Fruit fly (Drosophila melanogaster) whole organism, embryonic: ENCODE measurements around the gene gogo.

Experiments used
- CG10366 ChIP-seq: fragments of 200-800 bp; sonication (Bioruptor generic); IDR thresholded peaks from 2 replicates; pipeline ENCODE4 v1.3.6; 2022; ENCODE audit warnings: missing biosample characterization, missing genetic modification characterization
- CG10979 ChIP-seq: fragments of 200-800 bp; sonication (Bioruptor generic); optimal IDR thresholded peaks from 2 replicates; lab custom pipeline; 2018; ENCODE audit warnings: missing biosample characterization, mild to moderate bottlenecking, missing genetic modification characterization, moderate library complexity
- CG11456 ChIP-seq: fragments of 200-800 bp; sonication (Bioruptor generic); IDR thresholded peaks from 3 replicates; pipeline ENCODE4 v1.3.6; 2022; ENCODE audit warnings: missing biosample characterization, missing genetic modification characterization
- CG12299 ChIP-seq: fragments of 200-800 bp; sonication (Bioruptor generic); optimal IDR thresholded peaks from 2 replicates; lab custom pipeline; 2018; ENCODE audit warnings: missing biosample characterization, mild to moderate bottlenecking, missing genetic modification characterization
- CG13775 ChIP-seq: fragments of 200-800 bp; sonication (Bioruptor generic); optimal IDR thresholded peaks from 3 replicates; lab custom pipeline; 2017; ENCODE audit warnings: missing biosample characterization, mild to moderate bottlenecking, missing genetic modification characterization
- CG17186 ChIP-seq: fragments of 200-800 bp; sonication (Bioruptor generic); optimal IDR thresholded peaks from 3 replicates; lab custom pipeline; 2017; ENCODE audit warnings: missing biosample characterization, missing genetic modification reagents, missing genetic modification characterization
- CG17385 ChIP-seq: fragments of 200-800 bp; sonication (Bioruptor generic); optimal IDR thresholded peaks from 3 replicates; lab custom pipeline; 2018; ENCODE audit warnings: missing biosample characterization, mild to moderate bottlenecking, missing genetic modification characterization
- CG17912 ChIP-seq: fragments of 200-800 bp; sonication (Bioruptor generic); optimal IDR thresholded peaks from 2 replicates; lab custom pipeline; 2018; ENCODE audit warnings: missing biosample characterization, mild to moderate bottlenecking, missing genetic modification characterization
- CG6854 ChIP-seq: fragments of 200-800 bp; sonication (Bioruptor generic); optimal IDR thresholded peaks from 3 replicates; lab custom pipeline; 2017; ENCODE audit warnings: missing biosample characterization, mild to moderate bottlenecking, missing genetic modification characterization
- CG8944 ChIP-seq: fragments of 200-800 bp; sonication (Bioruptor generic); optimal IDR thresholded peaks from 3 replicates; lab custom pipeline; 2016; ENCODE audit warnings: missing biosample characterization, missing genetic modification characterization
- CG9437 ChIP-seq: fragments of 200-800 bp; sonication (Bioruptor generic); optimal IDR thresholded peaks from 2 replicates; lab custom pipeline; 2018; ENCODE audit warnings: missing biosample characterization, mild to moderate bottlenecking, missing genetic modification characterization
- CG9797 ChIP-seq: fragments of 200-800 bp; sonication (Bioruptor generic); optimal IDR thresholded peaks from 3 replicates; lab custom pipeline; 2018; ENCODE audit warnings: missing biosample characterization, mild to moderate bottlenecking, missing genetic modification characterization
- Camta ChIP-seq: fragments of 200-800 bp; sonication (Bioruptor generic); optimal IDR thresholded peaks from 2 replicates; lab custom pipeline; 2016; ENCODE audit warnings: missing biosample characterization, missing genetic modification characterization
- Dip2 ChIP-seq: fragments of 200-800 bp; sonication (Bioruptor generic); IDR thresholded peaks from 2 replicates; pipeline ENCODE4 v1.3.6; 2022; ENCODE audit warnings: missing biosample characterization, missing genetic modification characterization
- E2f1 ChIP-seq: fragments of 200-800 bp; sonication (Bioruptor generic); IDR thresholded peaks from 2 replicates; pipeline ENCODE4 v1.3.6; 2022; ENCODE audit warnings: missing biosample characterization, missing genetic modification characterization
- Hand ChIP-seq: fragments of 200-800 bp; sonication (Bioruptor generic); optimal IDR thresholded peaks from 2 replicates; lab custom pipeline; 2017; ENCODE audit warnings: mild to moderate bottlenecking, missing biosample characterization, missing genetic modification reagents, missing genetic modification characterization
- Hmx ChIP-seq: fragments of 200-800 bp; sonication (Bioruptor generic); optimal IDR thresholded peaks from 2 replicates; lab custom pipeline; 2016; ENCODE audit warnings: missing biosample characterization, missing genetic modification characterization
- Hr51 ChIP-seq, 2 experiments: fragments of 200-800 bp; sonication (Bioruptor generic); optimal IDR thresholded peaks; 2 replicates in 1 of 2; 3 replicates in 1 of 2; lab custom pipeline; 2016 to 2018; ENCODE audit warnings: missing biosample characterization in 2 of 2, missing genetic modification characterization in 2 of 2, mild to moderate bottlenecking in 1 of 2, moderate library complexity in 1 of 2
- Optix ChIP-seq: fragments of 200-800 bp; sonication (Bioruptor generic); IDR thresholded peaks from 3 replicates; pipeline ENCODE4 v1.3.6; 2022; ENCODE audit warnings: missing biosample characterization, missing genetic modification characterization
- Sox100B ChIP-seq: fragments of 200-800 bp; sonication (Bioruptor generic); optimal IDR thresholded peaks from 3 replicates; lab custom pipeline; 2018; ENCODE audit warnings: missing biosample characterization, mild to moderate bottlenecking, missing genetic modification characterization
- Stat92E ChIP-seq, 3 experiments: fragments of >200 bp in 2 of 3; fragments of 200-800 bp in 1 of 3; sonication (Bioruptor generic) in 1 of 3; optimal IDR thresholded peaks; 2 replicates each; lab custom pipeline; 2017 to 2019; ENCODE audit warnings: missing biosample characterization in 3 of 3, missing genetic modification characterization in 3 of 3, mild to moderate bottlenecking in 1 of 3, moderate library complexity in 1 of 3
- amos ChIP-seq: fragments of 200-800 bp; sonication (Bioruptor generic); IDR thresholded peaks from 2 replicates; pipeline ENCODE4 v1.3.6; 2022; ENCODE audit warnings: missing biosample characterization, missing genetic modification characterization; ENCODE audit not compliant: partially characterized antibody
- ash1 ChIP-seq: fragments of 200-800 bp; sonication (Bioruptor generic); optimal IDR thresholded peaks from 2 replicates; lab custom pipeline; 2018; ENCODE audit warnings: missing biosample characterization, mild to moderate bottlenecking, missing genetic modification characterization
- chinmo ChIP-seq: fragments of 200-800 bp; sonication (Bioruptor generic); IDR thresholded peaks from 4 replicates; pipeline ENCODE4 v1.3.6; 2022; ENCODE audit warnings: missing biosample characterization, missing genetic modification characterization; ENCODE audit not compliant: partially characterized antibody
- ci ChIP-seq: fragments of 200-800 bp; sonication (Bioruptor generic); IDR thresholded peaks from 3 replicates; pipeline ENCODE4 v1.3.6; 2022; ENCODE audit warnings: missing biosample characterization, missing genetic modification characterization
- dan ChIP-seq: fragments of 200-800 bp; sonication (Bioruptor generic); IDR thresholded peaks from 2 replicates; pipeline ENCODE4 v1.3.6; 2022; ENCODE audit warnings: missing biosample characterization, missing genetic modification characterization
- dm ChIP-seq: fragments of 200-800 bp; sonication (Bioruptor generic); optimal IDR thresholded peaks from 3 replicates; lab custom pipeline; 2016; ENCODE audit warnings: missing biosample characterization, missing genetic modification characterization
- emc ChIP-seq: fragments of 200-800 bp; sonication (Bioruptor generic); optimal IDR thresholded peaks from 2 replicates; lab custom pipeline; 2016; ENCODE audit warnings: missing biosample characterization, missing genetic modification characterization
- ems ChIP-seq: fragments of 200-800 bp; sonication (Bioruptor generic); optimal IDR thresholded peaks from 3 replicates; lab custom pipeline; 2016; ENCODE audit warnings: missing biosample characterization, missing genetic modification characterization
- exex ChIP-seq: fragments of 200-800 bp; sonication (Bioruptor generic); optimal IDR thresholded peaks from 4 replicates; lab custom pipeline; 2018; ENCODE audit warnings: missing biosample characterization, mild to moderate bottlenecking, missing genetic modification characterization, moderate library complexity
- ham ChIP-seq: fragments of 200-800 bp; sonication (Bioruptor generic); IDR thresholded peaks from 2 replicates; pipeline ENCODE4 v1.3.6; 2022; ENCODE audit warnings: missing biosample characterization, missing genetic modification characterization
- hbn ChIP-seq: fragments of 200-800 bp; sonication (Bioruptor generic); IDR thresholded peaks from 2 replicates; pipeline ENCODE4 v1.3.6; 2022; ENCODE audit warnings: missing biosample characterization, missing genetic modification characterization; ENCODE audit not compliant: partially characterized antibody
- inv ChIP-seq: fragments of 200-800 bp; sonication (Bioruptor generic); IDR thresholded peaks from 2 replicates; pipeline ENCODE4 v1.3.6; 2022; ENCODE audit warnings: missing biosample characterization, missing genetic modification characterization; ENCODE audit not compliant: partially characterized antibody
- knrl ChIP-seq: fragments of 200-800 bp; sonication (Bioruptor generic); IDR thresholded peaks from 3 replicates; pipeline ENCODE4 v1.3.6; 2022; ENCODE audit warnings: missing biosample characterization, missing genetic modification characterization; ENCODE audit not compliant: partially characterized antibody
- lola ChIP-seq, 3 experiments: fragments of >200 bp in 2 of 3; fragments of 200-800 bp in 1 of 3; sonication (Bioruptor generic) in 1 of 3; optimal IDR thresholded peaks; 2 replicates each; lab custom pipeline; 2017 to 2019; ENCODE audit warnings: missing biosample characterization in 3 of 3, missing genetic modification characterization in 3 of 3, mild to moderate bottlenecking in 1 of 3, moderate library complexity in 1 of 3
- mld ChIP-seq: fragments of 200-800 bp; sonication (Bioruptor generic); IDR thresholded peaks from 3 replicates; pipeline ENCODE4 v1.3.6; 2022; ENCODE audit warnings: missing biosample characterization, missing genetic modification characterization; ENCODE audit not compliant: partially characterized antibody
- oc ChIP-seq: fragments of 200-800 bp; sonication (Bioruptor generic); optimal IDR thresholded peaks from 2 replicates; lab custom pipeline; 2018; ENCODE audit warnings: missing biosample characterization, mild to moderate bottlenecking, missing genetic modification characterization, moderate library complexity
- otp ChIP-seq: fragments of 200-800 bp; sonication (Bioruptor generic); IDR thresholded peaks from 3 replicates; pipeline ENCODE4, ENCODE4 v1.3.6; 2022; ENCODE audit warnings: missing biosample characterization, missing genetic modification characterization
- row ChIP-seq: fragments of 200-800 bp; sonication (Bioruptor generic); IDR thresholded peaks from 3 replicates; pipeline ENCODE4 v1.3.6; 2022; ENCODE audit warnings: missing biosample characterization, missing genetic modification characterization
- sens ChIP-seq: fragments of 200-800 bp; sonication (Bioruptor generic); peaks from one replicate; lab custom pipeline; 2016; ENCODE audit warnings: missing biosample characterization, missing genetic modification characterization
- sima ChIP-seq: fragments of 200-800 bp; sonication (Bioruptor generic); optimal IDR thresholded peaks from 2 replicates; lab custom pipeline; 2016; ENCODE audit warnings: missing biosample characterization, missing genetic modification characterization
- tio ChIP-seq: fragments of 200-800 bp; sonication (Bioruptor generic); optimal IDR thresholded peaks from 2 replicates; lab custom pipeline; 2017; ENCODE audit warnings: missing biosample characterization, missing genetic modification characterization, inconsistent platforms
- tna ChIP-seq: fragments of 200-800 bp; sonication (Bioruptor generic); IDR thresholded peaks from 2 replicates; pipeline ENCODE4 v1.3.6; 2022; ENCODE audit warnings: missing biosample characterization, missing genetic modification characterization; ENCODE audit not compliant: partially characterized antibody
- twi ChIP-seq: fragments of 200-800 bp; optimal IDR thresholded peaks from 2 replicates; lab custom pipeline; 2019; ENCODE audit warnings: missing biosample characterization, mild to moderate bottlenecking, missing genetic modification characterization, moderate library complexity
- unc-4 ChIP-seq: fragments of 200-800 bp; sonication (Bioruptor generic); IDR thresholded peaks from 2 replicates; pipeline ENCODE4 v1.3.6; 2022; ENCODE audit warnings: missing biosample characterization, missing genetic modification characterization; ENCODE audit not compliant: partially characterized antibody
- wor ChIP-seq: fragments of 200-800 bp; sonication (Bioruptor generic); IDR thresholded peaks from 2 replicates; pipeline ENCODE4 v1.3.6; 2022; ENCODE audit warnings: missing biosample characterization, missing genetic modification characterization
- z ChIP-seq: fragments of 200-800 bp; sonication (Bioruptor generic); IDR thresholded peaks from 3 replicates; pipeline ENCODE4 v1.3.6; 2022; ENCODE audit warnings: missing biosample characterization, missing genetic modification characterization

gogo gene

dm6 chr3L:20241987-20242982, 52.6 kb downstream of the gogo start (continued):
- TF ChIP-seq chinmo (GFP tag; lab: Robert Waterston, UW) = no peak
- TF ChIP-seq ems (GFP tag; lab: Kevin White, UChicago) = peak; percentile 4
- TF ChIP-seq tio (GFP tag; lab: Kevin White, UChicago) = peak; percentile 29
- no peak for TF ChIP-seq CG6854
- peak in 1 of 3 experiments; percentile 53 for TF ChIP-seq lola (GFP tag; optimal IDR thresholded peaks at IDR 0.05; lab: Kevin White, UChicago)
- TF ChIP-seq Hand (GFP tag; lab: Kevin White, UChicago) = peak; percentile 48
- no peak for TF ChIP-seq emc
- peak; percentile 52 for TF ChIP-seq ci (GFP tag; lab: Robert Waterston, UW)
- TF ChIP-seq wor (GFP tag; lab: Robert Waterston, UW) = peak; percentile 34; the same call in 1 of the 2 replicates
- TF ChIP-seq Stat92E (GFP tag; optimal IDR thresholded peaks at IDR 0.05; lab: Kevin White, UChicago) = no peak
- peak; percentile 63 for TF ChIP-seq inv (GFP tag; lab: Robert Waterston, UW)
- peak; percentile 85 for TF ChIP-seq sens
- no peak for TF ChIP-seq ash1 (GFP tag; lab: Kevin White, UChicago)
- TF ChIP-seq otp (GFP tag; lab: Robert Waterston, UW) = no peak
- peak; percentile 27 for TF ChIP-seq CG10366 (GFP tag; lab: Robert Waterston, UW)
- TF ChIP-seq CG9437 = peak; percentile 97
- TF ChIP-seq tna = no peak
- no peak for TF ChIP-seq Camta
- peak; percentile 87 for TF ChIP-seq row
- TF ChIP-seq E2f1 (GFP tag; lab: Robert Waterston, UW) = peak; percentile 20; the same call in 1 of the 2 replicates
- TF ChIP-seq Hr51 (GFP tag; optimal IDR thresholded peaks at IDR 0.05; lab: Kevin White, UChicago) = peak in 1 of 2 experiments; percentile 73
- TF ChIP-seq CG13775 (GFP tag; lab: Kevin White, UChicago) = peak; percentile 78
- no peak for TF ChIP-seq CG17186 (GFP tag; lab: Kevin White, UChicago)
- TF ChIP-seq dm (GFP tag; lab: Kevin White, UChicago) = no peak
- TF ChIP-seq CG8944 (GFP tag; lab: Kevin White, UChicago) = peak; percentile 11
- peak; percentile 27 for TF ChIP-seq twi (tag; lab: Kevin White, UChicago)
- TF ChIP-seq exex (tag; lab: Kevin White, UChicago) = no peak
- TF ChIP-seq CG17385 (GFP tag; lab: Kevin White, UChicago) = peak; percentile 48
- TF ChIP-seq z (GFP tag; lab: Robert Waterston, UW) = no peak
- TF ChIP-seq hbn (GFP tag; lab: Robert Waterston, UW) = peak; percentile 60; the same call in 1 of the 2 replicates
- no peak for TF ChIP-seq mld (GFP tag; lab: Robert Waterston, UW)
- TF ChIP-seq CG11456 (GFP tag; lab: Robert Waterston, UW) = peak; percentile 74
- peak; percentile 61 for TF ChIP-seq CG17912 (GFP tag; lab: Kevin White, UChicago)
- peak; percentile 66 for TF ChIP-seq Sox100B
- TF ChIP-seq dan (GFP tag; lab: Robert Waterston, UW) = no peak
- TF ChIP-seq ham (GFP tag; lab: Robert Waterston, UW) = no peak
- no peak for TF ChIP-seq Dip2 (GFP tag; lab: Robert Waterston, UW)
- TF ChIP-seq Optix (GFP tag; lab: Robert Waterston, UW) = no peak
- peak; percentile 69 for TF ChIP-seq unc-4 (GFP tag; lab: Robert Waterston, UW)
- no peak for TF ChIP-seq sima
- TF ChIP-seq knrl (GFP tag; lab: Robert Waterston, UW) = peak; percentile 72
- no peak for TF ChIP-seq oc (tag; lab: Kevin White, UChicago)
- no peak for TF ChIP-seq Hmx (GFP tag; lab: Kevin White, UChicago)
- peak; percentile 43 for TF ChIP-seq CG10979
- peak; percentile 78 for TF ChIP-seq amos (GFP tag; lab: Robert Waterston, UW)
- TF ChIP-seq CG9797 (GFP tag; lab: Kevin White, UChicago) = no peak
- peak; percentile 54 for TF ChIP-seq CG12299 (tag; lab: Kevin White, UChicago)
